Fruit fly (Drosophila melanogaster) whole organism, embryonic: ENCODE data around the gene CG32280.

ENCODE experiments used
- ATbp ChIP-seq: fragments of 200-800 bp; sonication (Bioruptor generic); optimal IDR thresholded peaks from 2 replicates; lab custom pipeline; 2017; ENCODE audit warnings: missing biosample characterization, mild to moderate bottlenecking, missing genetic modification characterization, missing genetic modification reagents
- Ada2b ChIP-seq: fragments of 200-800 bp; sonication (Bioruptor generic); IDR thresholded peaks from 2 replicates; pipeline ENCODE4 v1.3.6; 2022; ENCODE audit warnings: missing biosample characterization, missing genetic modification characterization
- Antp ChIP-seq: fragments of 200-800 bp; sonication (Bioruptor generic); optimal IDR thresholded peaks from 3 replicates; lab custom pipeline; 2016; ENCODE audit warnings: missing biosample characterization, missing genetic modification characterization
- B-H2 ChIP-seq: fragments of 200-800 bp; sonication (Bioruptor generic); optimal IDR thresholded peaks from 2 replicates; lab custom pipeline; 2018; ENCODE audit warnings: missing biosample characterization, mild to moderate bottlenecking, missing genetic modification characterization
- Bdp1 ChIP-seq: fragments of 200-800 bp; sonication (Bioruptor generic); optimal IDR thresholded peaks from 3 replicates; lab custom pipeline; 2016; ENCODE audit warnings: missing biosample characterization, missing genetic modification characterization
- CG13894 ChIP-seq: fragments of 200-800 bp; sonication (Bioruptor generic); optimal IDR thresholded peaks from 3 replicates; lab custom pipeline; 2018; ENCODE audit warnings: missing biosample characterization, mild to moderate bottlenecking, missing genetic modification characterization, moderate library complexity
- CG14710 ChIP-seq: fragments of 200-800 bp; sonication (Bioruptor generic); optimal IDR thresholded peaks from 3 replicates; lab custom pipeline; 2019; ENCODE audit warnings: missing biosample characterization, mild to moderate bottlenecking, missing genetic modification characterization, moderate library complexity
- CG15514 ChIP-seq: fragments of 200-800 bp; sonication (Bioruptor generic); optimal IDR thresholded peaks from 3 replicates; lab custom pipeline; 2017; ENCODE audit warnings: missing biosample characterization, missing genetic modification characterization, mild to moderate bottlenecking, moderate library complexity, missing genetic modification reagents
- CG15601 ChIP-seq: fragments of 200-800 bp; sonication (Bioruptor generic); optimal IDR thresholded peaks from 3 replicates; lab custom pipeline; 2019; ENCODE audit warnings: missing biosample characterization, mild to moderate bottlenecking, missing genetic modification characterization, moderate library complexity
- CG16815 ChIP-seq: fragments of 200-800 bp; sonication (Bioruptor generic); optimal IDR thresholded peaks from 3 replicates; lab custom pipeline; 2017; ENCODE audit warnings: missing biosample characterization, mild to moderate bottlenecking, missing genetic modification characterization
- CG17385 ChIP-seq: fragments of 200-800 bp; sonication (Bioruptor generic); optimal IDR thresholded peaks from 3 replicates; lab custom pipeline; 2018; ENCODE audit warnings: missing biosample characterization, mild to moderate bottlenecking, missing genetic modification characterization
- CG2199 ChIP-seq: fragments of 200-800 bp; sonication (Bioruptor generic); IDR thresholded peaks from 3 replicates; pipeline ENCODE4 v1.3.6; 2022; ENCODE audit warnings: missing biosample characterization, missing genetic modification characterization
- CG4282 ChIP-seq: fragments of 200-800 bp; sonication (Bioruptor generic); optimal IDR thresholded peaks from 2 replicates; lab custom pipeline; 2016; ENCODE audit warnings: missing biosample characterization, missing genetic modification characterization
- CG5245 ChIP-seq: fragments of 200-800 bp; sonication (Bioruptor generic); optimal IDR thresholded peaks from 3 replicates; lab custom pipeline; 2016; ENCODE audit warnings: missing biosample characterization, missing genetic modification characterization
- CG7556 ChIP-seq: fragments of 200-800 bp; sonication (Bioruptor generic); optimal IDR thresholded peaks from 2 replicates; lab custom pipeline; 2017; ENCODE audit warnings: missing biosample characterization, mild to moderate bottlenecking, missing genetic modification characterization
- CG9437 ChIP-seq: fragments of 200-800 bp; sonication (Bioruptor generic); optimal IDR thresholded peaks from 2 replicates; lab custom pipeline; 2018; ENCODE audit warnings: missing biosample characterization, mild to moderate bottlenecking, missing genetic modification characterization
- Doc3 ChIP-seq: fragments of 200-800 bp; sonication (Bioruptor generic); IDR thresholded peaks from 3 replicates; pipeline ENCODE4 v1.3.6; 2022; ENCODE audit warnings: missing biosample characterization, missing genetic modification characterization; ENCODE audit not compliant: partially characterized antibody
- Dref ChIP-seq: fragments of 200-800 bp; sonication (Bioruptor generic); IDR thresholded peaks from 2 replicates; pipeline ENCODE4 v1.3.6; 2022; ENCODE audit warnings: missing biosample characterization, missing genetic modification characterization
- Hmx ChIP-seq: fragments of 200-800 bp; sonication (Bioruptor generic); optimal IDR thresholded peaks from 2 replicates; lab custom pipeline; 2016; ENCODE audit warnings: missing biosample characterization, missing genetic modification characterization
- Hr39 ChIP-seq: fragments of >200 bp; optimal IDR thresholded peaks from 2 replicates; lab custom pipeline; 2017
- Lim3 ChIP-seq: fragments of 200-800 bp; sonication (Bioruptor generic); IDR thresholded peaks from 2 replicates; pipeline ENCODE4 v1.3.6; 2022; ENCODE audit warnings: missing biosample characterization, missing genetic modification characterization
- Opbp ChIP-seq: fragments of 200-800 bp; sonication (Bioruptor generic); IDR thresholded peaks from 3 replicates; pipeline ENCODE4 v1.3.6; 2022; ENCODE audit warnings: missing biosample characterization, missing genetic modification characterization; ENCODE audit not compliant: partially characterized antibody
- PHDP ChIP-seq: fragments of 200-800 bp; sonication (Bioruptor generic); optimal IDR thresholded peaks from 3 replicates; lab custom pipeline; 2018; ENCODE audit warnings: missing biosample characterization, mild to moderate bottlenecking, missing genetic modification characterization, moderate library complexity
- Scr ChIP-seq: fragments of 200-800 bp; sonication (Bioruptor generic); IDR thresholded peaks from 2 replicates; pipeline ENCODE4 v1.3.6; 2022; ENCODE audit warnings: missing biosample characterization, missing genetic modification characterization; ENCODE audit not compliant: partially characterized antibody
- Side ChIP-seq: fragments of 200-800 bp; sonication (Bioruptor generic); optimal IDR thresholded peaks from 2 replicates; lab custom pipeline; 2016; ENCODE audit warnings: missing biosample characterization, missing genetic modification characterization
- Stat92E ChIP-seq, 3 experiments: fragments of >200 bp in 2 of 3; fragments of 200-800 bp in 1 of 3; sonication (Bioruptor generic) in 1 of 3; optimal IDR thresholded peaks; 2 replicates each; lab custom pipeline; 2017 to 2019; ENCODE audit warnings: missing biosample characterization in 3 of 3, missing genetic modification characterization in 3 of 3, mild to moderate bottlenecking in 1 of 3, moderate library complexity in 1 of 3
- bowl ChIP-seq: fragments of 200-800 bp; sonication (Bioruptor generic); IDR thresholded peaks from 2 replicates; pipeline ENCODE4 v1.3.6; 2022; ENCODE audit warnings: missing biosample characterization, missing genetic modification characterization
- bsh ChIP-seq, 2 experiments: fragments of 200-800 bp; sonication (Bioruptor generic); optimal IDR thresholded peaks; 2 replicates each; lab custom pipeline; 2017 to 2018; ENCODE audit warnings: mild to moderate bottlenecking in 2 of 2, missing biosample characterization in 2 of 2, missing genetic modification characterization in 2 of 2, moderate library complexity in 1 of 2
- chinmo ChIP-seq: fragments of 200-800 bp; sonication (Bioruptor generic); IDR thresholded peaks from 4 replicates; pipeline ENCODE4 v1.3.6; 2022; ENCODE audit warnings: missing biosample characterization, missing genetic modification characterization; ENCODE audit not compliant: partially characterized antibody
- disco-r ChIP-seq: fragments of 200-800 bp; sonication (Bioruptor generic); optimal IDR thresholded peaks from 2 replicates; lab custom pipeline; 2016; ENCODE audit warnings: missing biosample characterization, missing genetic modification characterization
- dm ChIP-seq: fragments of 200-800 bp; sonication (Bioruptor generic); optimal IDR thresholded peaks from 3 replicates; lab custom pipeline; 2016; ENCODE audit warnings: missing biosample characterization, missing genetic modification characterization
- ems ChIP-seq: fragments of 200-800 bp; sonication (Bioruptor generic); optimal IDR thresholded peaks from 3 replicates; lab custom pipeline; 2016; ENCODE audit warnings: missing biosample characterization, missing genetic modification characterization
- fd102C ChIP-seq: fragments of 200-800 bp; sonication (Bioruptor generic); optimal IDR thresholded peaks from 2 replicates; lab custom pipeline; 2018; ENCODE audit warnings: missing biosample characterization, mild to moderate bottlenecking, missing genetic modification characterization, moderate library complexity
- gro ChIP-seq: fragments of 200-800 bp; sonication (Bioruptor generic); optimal IDR thresholded peaks from 2 replicates; lab custom pipeline; 2016; ENCODE audit warnings: missing biosample characterization, missing genetic modification characterization
- h ChIP-seq: fragments of >200 bp; optimal IDR thresholded peaks from 2 replicates; lab custom pipeline; 2017
- ham ChIP-seq: fragments of 200-800 bp; sonication (Bioruptor generic); IDR thresholded peaks from 2 replicates; pipeline ENCODE4 v1.3.6; 2022; ENCODE audit warnings: missing biosample characterization, missing genetic modification characterization
- mirr ChIP-seq: fragments of 200-800 bp; sonication (Bioruptor generic); optimal IDR thresholded peaks from 3 replicates; lab custom pipeline; 2018; ENCODE audit warnings: missing biosample characterization, mild to moderate bottlenecking, missing genetic modification characterization
- p53 ChIP-seq: fragments of 200-800 bp; sonication (Bioruptor generic); optimal IDR thresholded peaks from 2 replicates; lab custom pipeline; 2016; ENCODE audit warnings: missing biosample characterization, missing genetic modification characterization
- pan ChIP-seq, 4 experiments: fragments of >200 bp in 3 of 4; fragments of 200-800 bp in 1 of 4; sonication (Bioruptor generic) in 1 of 4; optimal IDR thresholded peaks in 3 of 4; IDR thresholded peaks in 1 of 4; 2 replicates each; pipeline versions ENCODE4 v1.3.6 to Lab custom; 2017 to 2022; ENCODE audit warnings: missing biosample characterization in 2 of 4, missing genetic modification characterization in 2 of 4, mixed read lengths in 1 of 4
- pfk ChIP-seq: fragments of 200-800 bp; sonication (Bioruptor generic); optimal IDR thresholded peaks from 2 replicates; lab custom pipeline; 2018; ENCODE audit warnings: missing biosample characterization, mild to moderate bottlenecking, missing genetic modification characterization, moderate library complexity
- phol ChIP-seq: fragments of 200-800 bp; sonication (Bioruptor generic); optimal IDR thresholded peaks from 3 replicates; lab custom pipeline; 2018; ENCODE audit warnings: missing biosample characterization, mild to moderate bottlenecking, missing genetic modification characterization, moderate library complexity
- pita ChIP-seq: fragments of 200-800 bp; sonication (Bioruptor generic); optimal IDR thresholded peaks from 2 replicates; lab custom pipeline; 2017; ENCODE audit warnings: missing biosample characterization, mild to moderate bottlenecking, missing genetic modification characterization
- ranshi ChIP-seq: fragments of 200-800 bp; sonication (Bioruptor generic); IDR thresholded peaks from 2 replicates; pipeline ENCODE4 v1.3.6; 2022; ENCODE audit warnings: missing biosample characterization, missing genetic modification characterization
- tin ChIP-seq: fragments of 200-800 bp; sonication (Bioruptor generic); optimal IDR thresholded peaks from 3 replicates; lab custom pipeline; 2016; ENCODE audit warnings: missing biosample characterization, missing genetic modification characterization
- trh ChIP-seq: fragments of 200-800 bp; sonication (Bioruptor generic); optimal IDR thresholded peaks from 2 replicates; lab custom pipeline; 2016; ENCODE audit warnings: missing biosample characterization, missing genetic modification characterization
- usp ChIP-seq: fragments of >200 bp; optimal IDR thresholded peaks from 2 replicates; lab custom pipeline; 2017; ENCODE audit warnings: missing biosample characterization, missing genetic modification characterization
- vfl ChIP-seq: fragments of 200-800 bp; sonication (Bioruptor generic); optimal IDR thresholded peaks from 2 replicates; lab custom pipeline; 2016; ENCODE audit warnings: missing biosample characterization, missing genetic modification characterization
- wek ChIP-seq: fragments of 200-800 bp; sonication (Bioruptor generic); optimal IDR thresholded peaks from 3 replicates; lab custom pipeline; 2018; ENCODE audit warnings: missing biosample characterization, mild to moderate bottlenecking, missing genetic modification characterization, moderate library complexity

Gene CG32280

dm6 chr3L:3148125-3149059 is 16.6 kb upstream of the CG32280 start, which contains the start of the genes Usp5 and BtbVII (continued):
- peak in 1 of 2 experiments; percentile 51 for TF ChIP-seq bsh (GFP tag; optimal IDR thresholded peaks at IDR 0.05; lab: Kevin White, UChicago)
- TF ChIP-seq CG14710 (tag; lab: Kevin White, UChicago): peak; percentile 73
- peak; percentile 62 for TF ChIP-seq mirr
- no peak for TF ChIP-seq p53 (GFP tag; lab: Kevin White, UChicago)
- no peak for TF ChIP-seq CG5245 (GFP tag; lab: Kevin White, UChicago)
- TF ChIP-seq Stat92E (GFP tag; optimal IDR thresholded peaks at IDR 0.05; lab: Kevin White, UChicago): peak in 1 of 3 experiments; percentile 13
- peak; percentile 99 for TF ChIP-seq chinmo (GFP tag; lab: Robert Waterston, UW)
- TF ChIP-seq Hmx: no peak
- peak; percentile 64 for TF ChIP-seq Bdp1 (GFP tag; lab: Kevin White, UChicago)
- no peak for TF ChIP-seq usp (GFP tag; lab: Kevin White, UChicago)
- TF ChIP-seq phol (tag; lab: Kevin White, UChicago): peak; percentile 98
- peak; percentile 77 for TF ChIP-seq B-H2
- peak; percentile 75 for TF ChIP-seq CG13894 (tag; lab: Kevin White, UChicago)
- TF ChIP-seq PHDP (tag; lab: Kevin White, UChicago): peak; percentile 64
- no peak for TF ChIP-seq pita (GFP tag; lab: Kevin White, UChicago)
- TF ChIP-seq CG4282: peak; percentile 20
- peak; percentile 54 for TF ChIP-seq CG15601 (tag; lab: Kevin White, UChicago)
- TF ChIP-seq Scr: peak; percentile 99
- no peak for TF ChIP-seq Lim3 (GFP tag; lab: Robert Waterston, UW)
- TF ChIP-seq vfl (GFP tag; lab: Kevin White, UChicago): peak; percentile 51
- TF ChIP-seq ems (GFP tag; lab: Kevin White, UChicago): peak; percentile 67
- peak; percentile 56 for TF ChIP-seq Side (GFP tag; lab: Kevin White, UChicago)
- peak; percentile 17 for TF ChIP-seq CG16815 (GFP tag; lab: Kevin White, UChicago)
- no peak for TF ChIP-seq pfk (GFP tag; lab: Kevin White, UChicago)
- TF ChIP-seq Ada2b (GFP tag; lab: Robert Waterston, UW): peak; percentile 51
- peak; percentile 81 for TF ChIP-seq Antp
- TF ChIP-seq CG15514 (GFP tag; lab: Kevin White, UChicago): peak; percentile 100
- TF ChIP-seq ranshi (GFP tag; lab: Robert Waterston, UW): no peak
- TF ChIP-seq CG17385 (GFP tag; lab: Kevin White, UChicago): no peak
- peak; percentile 54 for TF ChIP-seq disco-r (GFP tag; lab: Kevin White, UChicago)
- TF ChIP-seq Doc3: peak; percentile 99
- TF ChIP-seq h (lab: Kevin White, UChicago): no peak
- TF ChIP-seq bowl: no peak
- no peak for TF ChIP-seq ham
- peak; percentile 63 for TF ChIP-seq tin (GFP tag; lab: Kevin White, UChicago)
- TF ChIP-seq fd102C (GFP tag; lab: Kevin White, UChicago): no peak
- peak; percentile 37; the same call in 1 of the 2 replicates for TF ChIP-seq Dref (GFP tag; lab: Robert Waterston, UW)
- TF ChIP-seq ATbp: peak; percentile 22
- no peak for TF ChIP-seq Hr39
- TF ChIP-seq dm (GFP tag; lab: Kevin White, UChicago): peak; percentile 60
- TF ChIP-seq trh (GFP tag; lab: Kevin White, UChicago): no peak
- no peak for TF ChIP-seq CG7556 (GFP tag; lab: Kevin White, UChicago)
- no peak for TF ChIP-seq CG2199
- TF ChIP-seq CG9437: peak; percentile 93
- peak; percentile 53 for TF ChIP-seq gro (GFP tag; lab: Kevin White, UChicago)
- peak; percentile 87; the same call in 2 of the 3 replicates for TF ChIP-seq Opbp (GFP tag; lab: Robert Waterston, UW)
- TF ChIP-seq wek (GFP tag; lab: Kevin White, UChicago): peak; percentile 49
- TF ChIP-seq pan (optimal IDR thresholded peaks at IDR 0.05; lab: Kevin White, UChicago): no peak
- peak in 1 of 2 experiments; percentile 50 for TF ChIP-seq pan (GFP tag; optimal IDR thresholded peaks at IDR 0.05 in 1 of 2, IDR thresholded peaks at IDR 0.05 in 1 of 2)
